Worm (Caenorhabditis elegans): ENCODE data around the gene T22C8.1.

- TF ChIP-seq ama-1 (optimal IDR thresholded peaks at IDR 0.05) = no peak
- TF ChIP-seq unc-98 (GFP tag; IDR thresholded peaks at IDR 0.05) = no peak
These were observed 12.6 kb downstream of the T22C8.1 start, which contains the start of gene sptf-2 for ce11 chrII:8625163-8625562.
